Fruit fly (Drosophila melanogaster): ENCODE data around the gene boi.

DNA sequence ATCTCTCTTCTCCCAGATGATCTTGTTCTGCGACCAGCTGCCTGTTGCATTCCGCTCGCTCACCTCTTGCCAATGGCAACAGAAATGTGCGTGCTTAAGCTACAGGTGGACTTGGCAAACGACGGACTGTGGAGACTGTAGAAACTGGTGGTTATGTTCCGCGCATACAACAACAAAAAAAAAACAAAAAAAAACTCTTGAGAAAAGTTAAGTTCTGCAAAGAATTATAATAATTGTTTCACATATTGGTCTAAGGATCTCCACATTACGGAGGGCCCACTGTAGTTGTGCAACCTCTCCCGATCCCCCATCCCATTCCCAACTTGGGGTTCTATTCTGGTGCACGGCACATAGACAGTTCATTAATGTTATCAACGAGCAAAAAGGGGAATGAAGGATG, 1.3 kb downstream of the boi start:
- TF ChIP-seq Gsc (GFP tag; IDR thresholded peaks at IDR 0.05) (peak; percentile 64), CG2120 (GFP tag; optimal IDR thresholded peaks at IDR 0.05) (no peak), CG17912 (GFP tag; optimal IDR thresholded peaks at IDR 0.05) (no peak), seq (GFP tag; IDR thresholded peaks at IDR 0.05) (no peak), klu (GFP tag; IDR thresholded peaks at IDR 0.05) (no peak), CTCF (GFP tag; optimal IDR thresholded peaks at IDR 0.05) (peak; percentile 9), Sin3A (optimal IDR thresholded peaks at IDR 0.05) (no peak), Dek (tag; optimal IDR thresholded peaks at IDR 0.05) (no peak), Hsf (GFP tag; optimal IDR thresholded peaks at IDR 0.05) (peak; percentile 80), ab (GFP tag; optimal IDR thresholded peaks at IDR 0.05) (no peak)

Measured in whole organism, embryonic.